Worm (Caenorhabditis elegans) whole organism, late embryonic: ENCODE results near the gene K08D12.8.
A peak's percentile ranks its signal among the peaks of the same experiment; 100 is the strongest.

Source experiments
- C08G9.2 ChIP-seq: sonication (generic microtip); optimal IDR thresholded peaks from 2 replicates; lab custom pipeline; 2016; ENCODE audit warnings: mild to moderate bottlenecking, missing genetic modification characterization, moderate library complexity, missing compliant biosample characterization
- K09A11.1 ChIP-seq: sonication (generic microtip); optimal IDR thresholded peaks from 2 replicates; lab custom pipeline; 2017; ENCODE audit warnings: antibody characterized with exemption, mild to moderate bottlenecking, missing genetic modification characterization, missing compliant biosample characterization; ENCODE audit not compliant: insufficient read depth
- T23F11.4 ChIP-seq: fragments of 200-800 bp; sonication (Bioruptor generic); optimal IDR thresholded peaks from 2 replicates; lab custom pipeline; 2018; ENCODE audit warnings: mild to moderate bottlenecking, missing genetic modification characterization, missing compliant biosample characterization
- Y22D7AL.16 ChIP-seq: sonication (generic microtip); optimal IDR thresholded peaks from 2 replicates; lab custom pipeline; 2016; ENCODE audit warnings: missing genetic modification characterization, missing compliant biosample characterization
- ahr-1 ChIP-seq: sonication (generic microtip); optimal IDR thresholded peaks from 2 replicates; lab custom pipeline; 2016; ENCODE audit warnings: missing genetic modification characterization, missing compliant biosample characterization
- ceh-14 ChIP-seq: sonication (generic microtip); optimal IDR thresholded peaks from 2 replicates; lab custom pipeline; 2016; ENCODE audit warnings: missing genotype, missing genetic modification characterization, missing compliant biosample characterization
- ceh-18 ChIP-seq: sonication (generic microtip); optimal IDR thresholded peaks from 2 replicates; lab custom pipeline; 2016; ENCODE audit warnings: missing genetic modification characterization, missing compliant biosample characterization
- ceh-19 ChIP-seq: fragments of 200-800 bp; sonication (Bioruptor generic); optimal IDR thresholded peaks from 2 replicates; lab custom pipeline; 2018; ENCODE audit warnings: mild to moderate bottlenecking, missing genetic modification characterization, missing compliant biosample characterization
- ceh-22 ChIP-seq: sonication (generic microtip); optimal IDR thresholded peaks from 2 replicates; lab custom pipeline; 2017; ENCODE audit warnings: missing biosample characterization, missing genetic modification characterization
- ceh-24 ChIP-seq: sonication (generic microtip); optimal IDR thresholded peaks from 2 replicates; lab custom pipeline; 2016; ENCODE audit warnings: mild to moderate bottlenecking, missing genetic modification characterization, missing compliant biosample characterization
- ceh-45 ChIP-seq: fragments of 200-800 bp; sonication (Bioruptor generic); IDR thresholded peaks from 2 replicates; pipeline ENCODE4 v1.3.6; 2022; ENCODE audit warnings: missing genetic modification reagents, missing genetic modification characterization, missing compliant biosample characterization
- ceh-48 ChIP-seq: sonication (generic microtip); optimal IDR thresholded peaks from 2 replicates; lab custom pipeline; 2016; ENCODE audit warnings: missing genetic modification characterization, inconsistent platforms, missing compliant biosample characterization
- ceh-6 ChIP-seq: fragments of 200-800 bp; sonication (Bioruptor generic); optimal IDR thresholded peaks from 2 replicates; lab custom pipeline; 2018; ENCODE audit warnings: mild to moderate bottlenecking, missing genetic modification characterization, missing compliant biosample characterization
- che-1 ChIP-seq: sonication (generic microtip); optimal IDR thresholded peaks from 2 replicates; lab custom pipeline; 2016; ENCODE audit warnings: mild to moderate bottlenecking, missing genetic modification characterization, missing compliant biosample characterization
- dmd-4 ChIP-seq: sonication (generic microtip); optimal IDR thresholded peaks from 2 replicates; lab custom pipeline; 2016; ENCODE audit warnings: borderline replicate concordance, missing genetic modification characterization, missing compliant biosample characterization
- dve-1 ChIP-seq: sonication (generic microtip); optimal IDR thresholded peaks from 2 replicates; lab custom pipeline; 2017; ENCODE audit warnings: antibody characterized with exemption, mild to moderate bottlenecking, missing genetic modification characterization, missing compliant biosample characterization
- elt-2 ChIP-seq: sonication (generic microtip); optimal IDR thresholded peaks from 2 replicates; lab custom pipeline; 2016; ENCODE audit warnings: missing genetic modification reagents, missing genetic modification characterization, missing compliant biosample characterization
- ets-4 ChIP-seq: sonication (generic microtip); optimal IDR thresholded peaks from 2 replicates; lab custom pipeline; 2016; ENCODE audit warnings: missing genetic modification characterization, missing compliant biosample characterization
- fax-1 ChIP-seq: sonication (generic microtip); optimal IDR thresholded peaks from 2 replicates; lab custom pipeline; 2016; ENCODE audit warnings: missing genotype, missing genetic modification characterization, missing compliant biosample characterization
- fkh-10 ChIP-seq: fragments of 150-350 bp; optimal IDR thresholded peaks from 2 replicates; lab custom pipeline; 2014; ENCODE audit warnings: missing biosample characterization, missing genetic modification reagents, missing genetic modification characterization
- hlh-15 ChIP-seq: sonication (generic microtip); optimal IDR thresholded peaks from 2 replicates; lab custom pipeline; 2016; ENCODE audit warnings: missing genetic modification characterization, missing compliant biosample characterization
- hlh-30 ChIP-seq: sonication (generic microtip); optimal IDR thresholded peaks from 2 replicates; lab custom pipeline; 2017; ENCODE audit warnings: antibody characterized with exemption, missing genetic modification characterization, missing compliant biosample characterization; ENCODE audit not compliant: insufficient read depth
- hlh-8 ChIP-seq: sonication (generic microtip); optimal IDR thresholded peaks from 2 replicates; lab custom pipeline; 2016; ENCODE audit warnings: missing genotype, missing genetic modification characterization, missing compliant biosample characterization
- lim-6 ChIP-seq: sonication (generic microtip); optimal IDR thresholded peaks from 2 replicates; lab custom pipeline; 2016; ENCODE audit warnings: missing genetic modification characterization, missing compliant biosample characterization
- madf-2 ChIP-seq: sonication (generic microtip); optimal IDR thresholded peaks from 2 replicates; lab custom pipeline; 2017; ENCODE audit warnings: missing genetic modification characterization, missing compliant biosample characterization
- mec-3 ChIP-seq: sonication (generic microtip); optimal IDR thresholded peaks from 2 replicates; lab custom pipeline; 2016; ENCODE audit warnings: borderline replicate concordance, missing genetic modification characterization, missing compliant biosample characterization
- nfya-1 ChIP-seq: sonication (generic microtip); optimal IDR thresholded peaks from 2 replicates; lab custom pipeline; 2017; ENCODE audit warnings: missing genetic modification characterization, mild to moderate bottlenecking, missing compliant biosample characterization, antibody characterized with exemption, moderate library complexity
- nhr-232 ChIP-seq: sonication (generic microtip); optimal IDR thresholded peaks from 2 replicates; lab custom pipeline; 2016; ENCODE audit warnings: missing genetic modification characterization, missing compliant biosample characterization
- npax-4 ChIP-seq: sonication (generic microtip); optimal IDR thresholded peaks from 2 replicates; lab custom pipeline; 2016; ENCODE audit warnings: missing genetic modification characterization, missing compliant biosample characterization
- odd-2 ChIP-seq: sonication (generic microtip); optimal IDR thresholded peaks from 2 replicates; lab custom pipeline; 2017; ENCODE audit warnings: antibody characterized with exemption, mild to moderate bottlenecking, missing genetic modification characterization, missing compliant biosample characterization
- pag-3 ChIP-seq: sonication (generic microtip); optimal IDR thresholded peaks from 2 replicates; lab custom pipeline; 2016; ENCODE audit warnings: missing compliant biosample characterization, missing genetic modification characterization, borderline replicate concordance
- pha-2 ChIP-seq: sonication (generic microtip); optimal IDR thresholded peaks from 2 replicates; lab custom pipeline; 2017; ENCODE audit warnings: mild to moderate bottlenecking, missing genetic modification characterization, missing compliant biosample characterization
- pha-4 ChIP-seq: fragments of 150-350 bp; optimal IDR thresholded peaks from 2 replicates; lab custom pipeline; 2018; ENCODE audit warnings: missing biosample characterization, missing genetic modification reagents, missing genetic modification characterization
- pros-1 ChIP-seq: fragments of 150-350 bp; optimal IDR thresholded peaks from 2 replicates; lab custom pipeline; 2014; ENCODE audit warnings: missing biosample characterization, missing genetic modification reagents, missing genetic modification characterization
- ref-2 ChIP-seq: sonication (generic microtip); optimal IDR thresholded peaks from 2 replicates; lab custom pipeline; 2016; ENCODE audit warnings: missing genetic modification characterization, missing compliant biosample characterization
- rnt-1 ChIP-seq: sonication (generic microtip); optimal IDR thresholded peaks from 2 replicates; lab custom pipeline; 2016; ENCODE audit warnings: missing genetic modification characterization, missing compliant biosample characterization
- sdc-2 ChIP-seq: sonication (generic microtip); optimal IDR thresholded peaks from 2 replicates; lab custom pipeline; 2016; ENCODE audit warnings: missing genotype, missing genetic modification characterization, missing compliant biosample characterization
- sox-4 ChIP-seq: sonication (generic microtip); optimal IDR thresholded peaks from 2 replicates; lab custom pipeline; 2017; ENCODE audit warnings: mild to moderate bottlenecking, missing genetic modification characterization, inconsistent platforms, missing compliant biosample characterization
- syd-9 ChIP-seq: sonication (generic microtip); optimal IDR thresholded peaks from 2 replicates; lab custom pipeline; 2016; ENCODE audit warnings: mild to moderate bottlenecking, missing genetic modification characterization, moderate library complexity, missing compliant biosample characterization
- tbx-2 ChIP-seq: sonication (generic microtip); optimal IDR thresholded peaks from 2 replicates; lab custom pipeline; 2016; ENCODE audit warnings: missing genetic modification characterization, missing compliant biosample characterization
- unc-3 ChIP-seq, 2 experiments: fragments of 200-800 bp in 1 of 2; sonication (Bioruptor generic) in 1 of 2; sonication (generic microtip) in 1 of 2; conservative IDR thresholded peaks in 1 of 2; optimal IDR thresholded peaks in 1 of 2; 2 replicates each; pipeline versions ENCODE4 v1.3.6 to Lab custom; 2016 to 2022; ENCODE audit warnings: missing compliant biosample characterization in 2 of 2, missing genetic modification characterization in 2 of 2, missing genetic modification reagents in 1 of 2
- unc-55 ChIP-seq: sonication (generic microtip); optimal IDR thresholded peaks from 2 replicates; lab custom pipeline; 2017; ENCODE audit warnings: missing biosample characterization, missing genetic modification reagents, missing genetic modification characterization
- unc-86 ChIP-seq: sonication (generic microtip); optimal IDR thresholded peaks from 2 replicates; lab custom pipeline; 2016; ENCODE audit warnings: missing genetic modification characterization, missing compliant biosample characterization
- ztf-16 ChIP-seq: sonication (generic microtip); optimal IDR thresholded peaks from 2 replicates; lab custom pipeline; 2017; ENCODE audit warnings: missing genetic modification characterization, missing compliant biosample characterization

K08D12.8 gene

ce11 chrIV:1687151-1687550, 38.8 kb upstream of the K08D12.8 start (continued):
- TF ChIP-seq T23F11.4 (GFP tag; lab: Kevin White, UChicago) (no peak), unc-55 (GFP tag; lab: Kevin White, UChicago) (no peak), unc-3 (GFP tag; conservative IDR thresholded peaks at IDR 0.05; lab: Robert Waterston, UW) (no peak), unc-3 (tag; optimal IDR thresholded peaks at IDR 0.05; lab: Kevin White, UChicago) (peak; percentile 78), elt-2 (peak; percentile 78), syd-9 (tag; lab: Kevin White, UChicago) (peak; percentile 42), ceh-45 (no peak), ztf-16 (tag; lab: Kevin White, UChicago) (peak; percentile 66), pros-1 (tag; lab: Kevin White, UChicago) (no peak), ceh-18 (tag; lab: Kevin White, UChicago) (peak; percentile 2), lim-6 (peak; percentile 87), hlh-30 (no peak), rnt-1 (tag; lab: Kevin White, UChicago) (peak; percentile 70), K09A11.1 (no peak), hlh-15 (tag; lab: Kevin White, UChicago) (no peak), npax-4 (no peak), ahr-1 (tag; lab: Kevin White, UChicago) (peak; percentile 79), unc-86 (tag; lab: Kevin White, UChicago) (peak; percentile 20), pha-2 (tag; lab: Kevin White, UChicago) (peak; percentile 47), ceh-6 (GFP tag; lab: Kevin White, UChicago) (no peak), ceh-24 (no peak), che-1 (tag; lab: Kevin White, UChicago) (peak; percentile 29), mec-3 (tag; lab: Kevin White, UChicago) (peak; percentile 78), dmd-4 (tag; lab: Kevin White, UChicago) (peak; percentile 82), Y22D7AL.16 (no peak), pag-3 (tag; lab: Kevin White, UChicago) (no peak), odd-2 (tag; lab: Kevin White, UChicago) (no peak), fkh-10 (GFP tag; lab: Kevin White, UChicago) (no peak), C08G9.2 (tag; lab: Kevin White, UChicago) (peak; percentile 90), fax-1 (tag; lab: Kevin White, UChicago) (peak; percentile 85), sdc-2 (tag; lab: Kevin White, UChicago) (peak; percentile 58), madf-2 (tag; lab: Kevin White, UChicago) (no peak), dve-1 (tag; lab: Kevin White, UChicago) (no peak), hlh-8 (peak; percentile 84), sox-4 (tag; lab: Kevin White, UChicago) (peak; percentile 11), ceh-19 (no peak), tbx-2 (tag; lab: Kevin White, UChicago) (peak; percentile 94), nhr-232 (tag; lab: Kevin White, UChicago) (no peak), pha-4 (no peak), nfya-1 (no peak), ceh-14 (peak; percentile 92), ceh-48 (tag; lab: Kevin White, UChicago) (no peak), ets-4 (tag; lab: Kevin White, UChicago) (peak; percentile 77), ref-2 (tag; lab: Kevin White, UChicago) (peak; percentile 94), ceh-22 (tag; lab: Kevin White, UChicago) (no peak)
